Worm (Caenorhabditis elegans): ENCODE measurements around the gene ccf-1.

DNA sequence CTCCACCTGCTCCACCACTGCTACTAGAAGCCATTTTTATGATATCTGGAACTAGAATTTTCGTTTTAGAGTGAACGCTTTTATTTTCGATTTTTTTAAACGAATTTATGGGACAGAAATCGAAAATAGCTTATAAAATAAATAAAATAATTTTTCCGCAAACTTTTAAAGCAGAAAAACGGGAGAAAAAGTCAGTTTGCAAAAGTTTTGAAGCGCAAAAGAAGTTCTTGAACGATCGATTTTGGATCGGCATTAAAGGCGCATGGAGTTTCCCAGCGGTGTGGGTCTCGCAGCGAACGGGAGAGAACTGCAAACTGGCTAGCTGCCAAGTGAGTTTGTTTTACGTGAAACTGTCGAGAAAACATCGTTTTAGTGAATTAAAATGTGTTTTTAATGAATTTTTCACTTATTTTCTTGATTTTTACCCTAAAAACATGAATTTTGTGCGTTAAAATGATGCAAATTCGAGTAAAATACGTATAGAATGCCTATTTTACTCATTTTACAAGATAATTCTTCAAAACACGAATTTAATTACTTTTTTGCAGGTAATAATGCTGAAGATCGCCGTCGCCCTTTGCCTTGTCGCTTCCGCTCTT lies at the start of gene ccf-1, which contains the start of gene trap-4:
- TF ChIP-seq dmd-4 (tag; optimal IDR thresholded peaks at IDR 0.05) (no peak), ztf-11 (tag; optimal IDR thresholded peaks at IDR 0.05) (no peak), ceh-82 (tag; optimal IDR thresholded peaks at IDR 0.05) (no peak), nhr-77 (tag; optimal IDR thresholded peaks at IDR 0.05) (no peak), mdl-1 (tag; optimal IDR thresholded peaks at IDR 0.05) (no peak), mab-5 (tag; optimal IDR thresholded peaks at IDR 0.05) (no peak), aly-2 (tag; optimal IDR thresholded peaks at IDR 0.05) (no peak), unc-62 (GFP tag; optimal IDR thresholded peaks at IDR 0.05) (no peak), lsy-2 (tag; optimal IDR thresholded peaks at IDR 0.05) (peak; percentile 31 to 85), fos-1 (tag; optimal IDR thresholded peaks at IDR 0.05) (peak; percentile 30), lin-13 (GFP tag; optimal IDR thresholded peaks at IDR 0.05) (peak; percentile 40)
